Fruit fly (Drosophila melanogaster): ENCODE results near the gene Rbp1.

DNA sequence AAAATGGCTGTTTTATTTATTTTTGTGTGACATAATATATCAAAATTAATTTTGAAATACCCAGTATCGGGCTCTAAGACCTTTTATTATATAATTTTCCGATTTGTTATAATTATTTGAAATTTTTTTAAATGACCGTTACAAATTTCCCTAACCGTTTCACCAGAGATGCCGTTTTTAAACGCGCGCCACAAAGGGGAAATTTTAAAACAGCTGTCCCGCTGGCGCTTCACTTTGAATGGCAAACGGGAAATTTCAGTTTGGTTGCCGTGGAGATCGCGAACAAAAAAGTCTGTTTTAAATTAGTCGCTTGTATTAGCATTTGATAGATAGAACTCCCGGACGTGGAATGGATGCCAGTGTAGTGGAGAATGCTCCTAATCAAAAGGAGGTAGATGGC, 30.8 kb downstream of the Rbp1 start, which contains the start of the genes CG14693 and TTLL15:
- TF ChIP-seq fd85E (GFP tag; optimal IDR thresholded peaks at IDR 0.05) (no peak), Eip75B (GFP tag; optimal IDR thresholded peaks at IDR 0.05) (no peak), cyc (GFP tag; optimal IDR thresholded peaks at IDR 0.05) (no peak), CG16779 (tag; optimal IDR thresholded peaks at IDR 0.05) (no peak), svp (GFP tag) (no peak), CG7368 (GFP tag; optimal IDR thresholded peaks at IDR 0.05) (no peak)

Measured in whole organism, prepupa.